Fruit fly (Drosophila melanogaster): Measurements from ENCODE around the gene CG4408.
A peak's percentile ranks its signal among the peaks of the same experiment; 100 is the strongest.

Gene CG4408

DNA sequence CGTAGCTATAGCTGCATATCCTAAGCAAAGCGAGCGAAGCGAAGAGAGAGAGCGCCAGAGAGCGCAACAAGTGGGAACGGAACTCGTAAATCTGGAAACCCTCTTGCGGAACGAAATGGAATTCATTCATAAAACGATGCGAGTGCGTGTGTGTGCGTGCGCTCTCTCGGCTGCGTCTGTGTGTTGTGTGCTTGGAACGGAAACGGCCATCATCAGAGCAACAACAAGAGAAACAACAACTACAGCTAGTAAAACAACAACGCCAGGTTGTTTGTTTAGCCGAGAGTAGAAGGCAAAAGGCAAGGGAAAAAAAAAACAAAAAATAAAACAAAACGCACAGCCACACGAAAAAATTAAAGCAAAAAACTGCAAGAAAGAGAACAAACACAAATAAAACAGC is 49.0 kb downstream of the CG4408 start (continued):
- TF ChIP-seq psq (GFP tag; optimal IDR thresholded peaks at IDR 0.05) (no peak), Aef1 (GFP tag; IDR thresholded peaks at IDR 0.05) (peak; percentile 77), amos (GFP tag; IDR thresholded peaks at IDR 0.05; ENCODE audit: partially characterized antibody) (no peak), CG15601 (tag; optimal IDR thresholded peaks at IDR 0.05) (no peak), CG6813 (GFP tag; optimal IDR thresholded peaks at IDR 0.05) (peak; percentile 70), CG9609 (GFP tag; optimal IDR thresholded peaks at IDR 0.05) (no peak), Lpt (GFP tag; optimal IDR thresholded peaks at IDR 0.05) (no peak), crc (GFP tag; optimal IDR thresholded peaks at IDR 0.05) (no peak), CG9932 (GFP tag; IDR thresholded peaks at IDR 0.05) (no peak), CG30403 (GFP tag; optimal IDR thresholded peaks at IDR 0.05) (no peak), CoRest (tag; optimal IDR thresholded peaks at IDR 0.05) (no peak), ems (GFP tag; optimal IDR thresholded peaks at IDR 0.05) (no peak), sob (GFP tag; IDR thresholded peaks at IDR 0.05) (peak; percentile 64), Poxn (GFP tag; IDR thresholded peaks at IDR 0.05) (no peak), CG12236 (GFP tag; optimal IDR thresholded peaks at IDR 0.05) (no peak), CG33213 (GFP tag; optimal IDR thresholded peaks at IDR 0.05) (peak; percentile 33), sima (GFP tag; optimal IDR thresholded peaks at IDR 0.05) (no peak), disco-r (GFP tag; optimal IDR thresholded peaks at IDR 0.05) (no peak), CG10565 (GFP tag; optimal IDR thresholded peaks at IDR 0.05) (no peak), Bgb (GFP tag; IDR thresholded peaks at IDR 0.05; ENCODE audit: partially characterized antibody) (no peak), hb (GFP tag; IDR thresholded peaks at IDR 0.05; ENCODE audit: partially characterized antibody) (no peak), schlank (tag; optimal IDR thresholded peaks at IDR 0.05) (peak; percentile 25), tna (GFP tag; IDR thresholded peaks at IDR 0.05; ENCODE audit: partially characterized antibody) (no peak), CG11723 (GFP tag; optimal IDR thresholded peaks at IDR 0.05) (peak; percentile 56), CG7271 (tag; optimal IDR thresholded peaks at IDR 0.05) (no peak), CG1832 (GFP tag; optimal IDR thresholded peaks at IDR 0.05) (no peak), CG7786 (GFP tag; optimal IDR thresholded peaks at IDR 0.05) (no peak), ase (GFP tag; IDR thresholded peaks at IDR 0.05) (no peak), Ada2b (GFP tag; IDR thresholded peaks at IDR 0.05) (no peak; the same call in 1 of the 2 replicates), CG8089 (GFP tag; optimal IDR thresholded peaks at IDR 0.05) (peak; percentile 29), Dbx (GFP tag; IDR thresholded peaks at IDR 0.05) (0 out of 3 replicates have a peak, but pooled peaks have one; percentile 27), cas (GFP tag; IDR thresholded peaks at IDR 0.05) (no peak), fru (optimal IDR thresholded peaks at IDR 0.05) (no peak), CG43689 (GFP tag; IDR thresholded peaks at IDR 0.05) (no peak), Jarid2 (GFP tag; optimal IDR thresholded peaks at IDR 0.05) (peak; percentile 67), Atf6 (GFP tag; IDR thresholded peaks at IDR 0.05) (peak; percentile 51), Ets97D (GFP tag; optimal IDR thresholded peaks at IDR 0.05) (peak; percentile 91), Scr (GFP tag; IDR thresholded peaks at IDR 0.05; ENCODE audit: partially characterized antibody) (no peak), CG11695 (GFP tag; IDR thresholded peaks at IDR 0.05) (no peak; the same call in 2 of the 3 replicates), CG15514 (GFP tag; optimal IDR thresholded peaks at IDR 0.05) (peak; percentile 49), emc (GFP tag; optimal IDR thresholded peaks at IDR 0.05) (no peak), CG10979 (tag; optimal IDR thresholded peaks at IDR 0.05) (no peak), CG3163 (GFP tag; optimal IDR thresholded peaks at IDR 0.05) (peak; percentile 34), Ptx1 (GFP tag; IDR thresholded peaks at IDR 0.05) (no peak), CG3726 (GFP tag; IDR thresholded peaks at IDR 0.05) (no peak), vfl (GFP tag; optimal IDR thresholded peaks at IDR 0.05) (no peak), GATAe (GFP tag; conservative IDR thresholded peaks at IDR 0.05) (no peak), gcm2 (GFP tag; optimal IDR thresholded peaks at IDR 0.05) (no peak), ap (GFP tag; IDR thresholded peaks at IDR 0.05) (no peak), CG6175 (GFP tag; IDR thresholded peaks at IDR 0.05) (no peak), pnt (GFP tag; optimal IDR thresholded peaks at IDR 0.05) (no peak), Six4 (GFP tag; optimal IDR thresholded peaks at IDR 0.05) (no peak), gro (GFP tag; optimal IDR thresholded peaks at IDR 0.05) (peak; percentile 6)

Measured in whole organism, embryonic.